Worm (Caenorhabditis elegans) whole organism, mixed stage, embryonic: ENCODE data around the gene gex-5.
A peak's percentile ranks its signal among the peaks of the same experiment; 100 is the strongest.

ENCODE experiments used
- M03D4.4 ChIP-seq: sonication (generic microtip); optimal IDR thresholded peaks from 2 replicates; lab custom pipeline; 2017; ENCODE audit warnings: mild to moderate bottlenecking, missing genetic modification characterization, missing compliant biosample characterization
- bed-3 ChIP-seq: fragments of 200-800 bp; sonication (Bioruptor generic); optimal IDR thresholded peaks from 3 replicates; lab custom pipeline; 2018; ENCODE audit warnings: mild to moderate bottlenecking, missing genetic modification characterization, moderate library complexity, missing compliant biosample characterization
- blmp-1 ChIP-seq: fragments of 150-350 bp; optimal IDR thresholded peaks from 2 replicates; lab custom pipeline; 2014; ENCODE audit warnings: missing biosample characterization, missing genetic modification characterization
- ceh-39 ChIP-seq: fragments of 150-350 bp; optimal IDR thresholded peaks from 2 replicates; lab custom pipeline; 2014; ENCODE audit warnings: missing biosample characterization, missing genetic modification characterization
- ceh-43 ChIP-seq: fragments of 200-800 bp; sonication (Bioruptor generic); optimal IDR thresholded peaks from 2 replicates; lab custom pipeline; 2018; ENCODE audit warnings: mild to moderate bottlenecking, missing genetic modification characterization, moderate library complexity, missing compliant biosample characterization
- ceh-83 ChIP-seq: fragments of 200-800 bp; sonication (Bioruptor generic); optimal IDR thresholded peaks from 2 replicates; lab custom pipeline; 2018; ENCODE audit warnings: mild to moderate bottlenecking, missing genetic modification characterization, missing compliant biosample characterization
- ces-1 ChIP-seq: fragments of 150-350 bp; optimal IDR thresholded peaks from 2 replicates; lab custom pipeline; 2014; ENCODE audit warnings: missing biosample characterization, missing genetic modification reagents, missing genetic modification characterization
- cnd-1 ChIP-seq: fragments of 200-800 bp; sonication (Bioruptor generic); optimal IDR thresholded peaks from 2 replicates; lab custom pipeline; 2018; ENCODE audit warnings: mild to moderate bottlenecking, missing genetic modification characterization, missing compliant biosample characterization
- drap-1 ChIP-seq: fragments of 200-800 bp; sonication (Bioruptor generic); optimal IDR thresholded peaks from 3 replicates; lab custom pipeline; 2018; ENCODE audit warnings: mild to moderate bottlenecking, missing genetic modification characterization, missing compliant biosample characterization
- elt-1 ChIP-seq: sonication (generic microtip); optimal IDR thresholded peaks from 2 replicates; lab custom pipeline; 2017; ENCODE audit warnings: missing genetic modification characterization, mild to moderate bottlenecking, missing compliant biosample characterization, antibody characterized with exemption, moderate library complexity, borderline replicate concordance; ENCODE audit not compliant: insufficient read depth
- elt-3 ChIP-seq: fragments of 150-350 bp; optimal IDR thresholded peaks from 2 replicates; lab custom pipeline; 2014; ENCODE audit warnings: missing biosample characterization, missing genetic modification characterization
- flh-1 ChIP-seq: fragments of 200-800 bp; sonication (Bioruptor generic); optimal IDR thresholded peaks from 2 replicates; lab custom pipeline; 2018; ENCODE audit warnings: mild to moderate bottlenecking, missing genetic modification characterization, moderate library complexity, missing compliant biosample characterization
- ham-2 ChIP-seq: fragments of 200-800 bp; sonication (Bioruptor generic); optimal IDR thresholded peaks from 2 replicates; lab custom pipeline; 2018; ENCODE audit warnings: mild to moderate bottlenecking, missing genetic modification characterization, missing compliant biosample characterization
- hlh-1 ChIP-seq: fragments of 150-350 bp; optimal IDR thresholded peaks from 2 replicates; lab custom pipeline; 2014; ENCODE audit warnings: missing biosample characterization, missing genetic modification reagents, missing genetic modification characterization
- lin-13 ChIP-seq: fragments of 150-350 bp; optimal IDR thresholded peaks from 2 replicates; lab custom pipeline; 2014; ENCODE audit warnings: missing biosample characterization, missing genetic modification characterization
- lin-32 ChIP-seq: fragments of 200-800 bp; sonication (Bioruptor generic); optimal IDR thresholded peaks from 2 replicates; lab custom pipeline; 2018; ENCODE audit warnings: mild to moderate bottlenecking, missing genetic modification characterization, missing compliant biosample characterization
- lsy-2 ChIP-seq: fragments of 150-350 bp; optimal IDR thresholded peaks from 2 replicates; lab custom pipeline; 2014; ENCODE audit warnings: missing biosample characterization, missing genetic modification characterization
- mab-5 ChIP-seq: fragments of 150-350 bp; optimal IDR thresholded peaks from 2 replicates; lab custom pipeline; 2014; ENCODE audit warnings: missing biosample characterization, missing genetic modification characterization
- mep-1 ChIP-seq: fragments of 150-350 bp; optimal IDR thresholded peaks from 2 replicates; lab custom pipeline; 2017; ENCODE audit warnings: missing biosample characterization, missing genetic modification reagents, missing genetic modification characterization, inconsistent platforms
- mls-2 ChIP-seq: sonication (generic microtip); optimal IDR thresholded peaks from 2 replicates; lab custom pipeline; 2016; ENCODE audit warnings: mild to moderate bottlenecking, missing genetic modification characterization, moderate library complexity, missing compliant biosample characterization
- nhr-12 ChIP-seq: fragments of 150-350 bp; optimal IDR thresholded peaks from 2 replicates; lab custom pipeline; 2014; ENCODE audit warnings: missing biosample characterization, missing genetic modification characterization
- nhr-2 ChIP-seq: fragments of 150-350 bp; optimal IDR thresholded peaks from 2 replicates; lab custom pipeline; 2014; ENCODE audit warnings: missing biosample characterization, missing genetic modification characterization
- nhr-237 ChIP-seq: fragments of 150-350 bp; optimal IDR thresholded peaks from 2 replicates; lab custom pipeline; 2014; ENCODE audit warnings: missing biosample characterization, missing genetic modification characterization
- nhr-28 ChIP-seq: fragments of 150-350 bp; optimal IDR thresholded peaks from 2 replicates; lab custom pipeline; 2014; ENCODE audit warnings: missing biosample characterization, missing genetic modification characterization
- nhr-76 ChIP-seq: sonication (generic microtip); optimal IDR thresholded peaks from 2 replicates; lab custom pipeline; 2017; ENCODE audit warnings: missing biosample characterization, missing genetic modification characterization
- pha-4 ChIP-seq: fragments of 150-350 bp; optimal IDR thresholded peaks from 2 replicates; lab custom pipeline; 2018; ENCODE audit warnings: missing biosample characterization, missing genetic modification reagents, missing genetic modification characterization
- sem-2 ChIP-seq: fragments of 200-800 bp; sonication (Bioruptor generic); optimal IDR thresholded peaks from 2 replicates; lab custom pipeline; 2018; ENCODE audit warnings: mild to moderate bottlenecking, missing genetic modification characterization, missing compliant biosample characterization
- snpc-4 ChIP-seq: fragments of 150-350 bp; optimal IDR thresholded peaks from 2 replicates; lab custom pipeline; 2014; ENCODE audit warnings: missing biosample characterization, missing genetic modification characterization
- sptf-1 ChIP-seq: sonication (generic microtip); optimal IDR thresholded peaks from 2 replicates; lab custom pipeline; 2017; ENCODE audit warnings: mild to moderate bottlenecking, missing genetic modification characterization, moderate library complexity, missing compliant biosample characterization
- tbx-8 ChIP-seq: fragments of 200-800 bp; sonication (Bioruptor generic); optimal IDR thresholded peaks from 2 replicates; lab custom pipeline; 2018; ENCODE audit warnings: mild to moderate bottlenecking, missing genetic modification characterization, moderate library complexity, missing compliant biosample characterization
- unc-120 ChIP-seq: sonication (generic microtip); optimal IDR thresholded peaks from 2 replicates; lab custom pipeline; 2017; ENCODE audit warnings: missing genetic modification characterization, missing compliant biosample characterization; ENCODE audit not compliant: poor library complexity, severe bottlenecking
- unc-39 ChIP-seq: fragments of 150-350 bp; optimal IDR thresholded peaks from 2 replicates; lab custom pipeline; 2014; ENCODE audit warnings: missing biosample characterization, missing genetic modification characterization
- unc-62 ChIP-seq: fragments of 150-350 bp; optimal IDR thresholded peaks from 2 replicates; lab custom pipeline; 2014; ENCODE audit warnings: missing biosample characterization, missing genetic modification reagents, missing genetic modification characterization
- zip-8 ChIP-seq: fragments of 150-350 bp; optimal IDR thresholded peaks from 2 replicates; lab custom pipeline; 2014; ENCODE audit warnings: missing biosample characterization, missing genetic modification characterization
- ztf-11 ChIP-seq: fragments of 150-350 bp; optimal IDR thresholded peaks from 2 replicates; lab custom pipeline; 2014; ENCODE audit warnings: missing biosample characterization, missing genetic modification characterization

gex-5 gene

ce11 chrIII:4756983-4757382 lies 24.8 kb downstream of the gex-5 start, which contains the start of gene fbxl-2:
Gene fbxl-2 (plus strand): TSS chrIII:4757260.
- TF ChIP-seq nhr-28 (tag; lab: Kevin White, UChicago) (no peak), mls-2 (peak; percentile 77), unc-120 (tag; lab: Kevin White, UChicago) (peak; percentile 51), lsy-2 (peak; percentile 92), ceh-83 (GFP tag; lab: Kevin White, UChicago) (peak; percentile 73), elt-3 (tag; lab: Kevin White, UChicago) (peak; percentile 71), lin-32 (GFP tag; lab: Kevin White, UChicago) (peak; percentile 72), drap-1 (peak; percentile 80), tbx-8 (GFP tag; lab: Kevin White, UChicago) (peak; percentile 47), sptf-1 (tag; lab: Kevin White, UChicago) (peak; percentile 89), ceh-43 (GFP tag; lab: Kevin White, UChicago) (peak; percentile 68), ceh-39 (tag; lab: Kevin White, UChicago) (peak; percentile 78), ces-1 (GFP tag; lab: Kevin White, UChicago) (no peak), blmp-1 (tag; lab: Kevin White, UChicago) (no peak), bed-3 (peak; percentile 41), sem-2 (GFP tag; lab: Kevin White, UChicago) (peak; percentile 46), ztf-11 (tag; lab: Kevin White, UChicago) (peak; percentile 73), unc-62 (GFP tag; lab: Kevin White, UChicago) (no peak), nhr-237 (tag; lab: Kevin White, UChicago) (peak; percentile 94), nhr-12 (tag; lab: Kevin White, UChicago) (peak; percentile 63), mab-5 (tag; lab: Kevin White, UChicago) (peak; percentile 50), mep-1 (tag; lab: Kevin White, UChicago) (peak; percentile 95), zip-8 (tag; lab: Kevin White, UChicago) (no peak), nhr-76 (tag; lab: Kevin White, UChicago) (no peak), pha-4 (tag; lab: Kevin White, UChicago) (peak; percentile 94), M03D4.4 (tag; lab: Kevin White, UChicago) (peak; percentile 83), unc-39 (no peak), lin-13 (tag; lab: Kevin White, UChicago) (peak; percentile 98), cnd-1 (peak; percentile 84), ham-2 (GFP tag; lab: Kevin White, UChicago) (peak; percentile 58), snpc-4 (tag; lab: Kevin White, UChicago) (no peak), nhr-2 (peak; percentile 33), elt-1 (tag; lab: Kevin White, UChicago) (no peak), flh-1 (GFP tag; lab: Kevin White, UChicago) (peak; percentile 10), hlh-1 (peak; percentile 34)

ce11 chrIII:4754001-4754561 lies 27.7 kb downstream of the gex-5 start, which contains the start of the genes rps-0 and rbg-3:
Gene rps-0 (minus strand): TSS chrIII:4754051.
Gene rbg-3 (plus strand): TSS chrIII:4754424.
- peak; percentile 17 for TF ChIP-seq elt-3 (tag; lab: Kevin White, UChicago)
- TF ChIP-seq nhr-237 (tag; lab: Kevin White, UChicago): peak; percentile 91
- peak; percentile 56 for TF ChIP-seq mab-5 (tag; lab: Kevin White, UChicago)
- TF ChIP-seq snpc-4 (tag; lab: Kevin White, UChicago): no peak
- peak; percentile 65 for TF ChIP-seq unc-120 (tag; lab: Kevin White, UChicago)
- TF ChIP-seq mep-1 (tag; lab: Kevin White, UChicago): peak; percentile 98
- TF ChIP-seq drap-1: peak; percentile 43
- TF ChIP-seq ces-1 (GFP tag; lab: Kevin White, UChicago): peak; percentile 96
- TF ChIP-seq M03D4.4 (tag; lab: Kevin White, UChicago): no peak
- TF ChIP-seq cnd-1: no peak
- peak; percentile 81 for TF ChIP-seq pha-4 (tag; lab: Kevin White, UChicago)
- TF ChIP-seq hlh-1: peak; percentile 61
- peak; percentile 90 for TF ChIP-seq lsy-2
- TF ChIP-seq ceh-43 (GFP tag; lab: Kevin White, UChicago): no peak
- peak; percentile 79 for TF ChIP-seq lin-13 (tag; lab: Kevin White, UChicago)
- TF ChIP-seq ceh-39 (tag; lab: Kevin White, UChicago): peak; percentile 86

- TF ChIP-seq ces-1 (GFP tag; lab: Kevin White, UChicago): no peak
- no peak for TF ChIP-seq unc-120 (tag; lab: Kevin White, UChicago)
- no peak for TF ChIP-seq nhr-12 (tag; lab: Kevin White, UChicago)
- TF ChIP-seq lin-32 (GFP tag; lab: Kevin White, UChicago): no peak
- no peak for TF ChIP-seq ztf-11 (tag; lab: Kevin White, UChicago)
- TF ChIP-seq elt-3 (tag; lab: Kevin White, UChicago): no peak
- no peak for TF ChIP-seq snpc-4 (tag; lab: Kevin White, UChicago)
- TF ChIP-seq sem-2 (GFP tag; lab: Kevin White, UChicago): no peak
- TF ChIP-seq sptf-1 (tag; lab: Kevin White, UChicago): no peak
- no peak for TF ChIP-seq nhr-76 (tag; lab: Kevin White, UChicago)
- no peak for TF ChIP-seq blmp-1 (tag; lab: Kevin White, UChicago)
- no peak for TF ChIP-seq mep-1 (tag; lab: Kevin White, UChicago)
- TF ChIP-seq flh-1 (GFP tag; lab: Kevin White, UChicago): no peak
- no peak for TF ChIP-seq elt-1 (tag; lab: Kevin White, UChicago)
- no peak for TF ChIP-seq M03D4.4 (tag; lab: Kevin White, UChicago)
- TF ChIP-seq ceh-83 (GFP tag; lab: Kevin White, UChicago): no peak
- no peak for TF ChIP-seq lsy-2
- no peak for TF ChIP-seq tbx-8 (GFP tag; lab: Kevin White, UChicago)
- no peak for TF ChIP-seq pha-4 (tag; lab: Kevin White, UChicago)
Observed at ce11 chrIII:4748666-4749065, 33.1 kb downstream of the gex-5 start.
